Worm (Caenorhabditis elegans) whole organism, young adult: ENCODE results near the gene EEED8.14.

Source experiments
- B0019.2 ChIP-seq: fragments of 200-800 bp; sonication (Bioruptor generic); conservative IDR thresholded peaks from 2 replicates; pipeline ENCODE4 v1.3.6; 2022; ENCODE audit warnings: missing genetic modification reagents, missing genetic modification characterization, missing compliant biosample characterization
- F10E7.11 ChIP-seq: sonication (generic microtip); optimal IDR thresholded peaks from 2 replicates; lab custom pipeline; 2017; ENCODE audit warnings: mild to moderate bottlenecking, missing genetic modification characterization, moderate library complexity, missing compliant biosample characterization
- F39B2.1 ChIP-seq: fragments of 200-800 bp; sonication (Bioruptor generic); IDR thresholded peaks from 2 replicates; pipeline ENCODE4 v1.3.6; 2022; ENCODE audit warnings: missing genetic modification reagents, missing genetic modification characterization, missing compliant biosample characterization
- T26A5.8 ChIP-seq: sonication (generic microtip); optimal IDR thresholded peaks from 2 replicates; lab custom pipeline; 2016; ENCODE audit warnings: missing genetic modification characterization, missing compliant biosample characterization
- Y53G8AR.9 ChIP-seq: fragments of 200-800 bp; sonication (Bioruptor generic); conservative IDR thresholded peaks from 2 replicates; pipeline ENCODE4 v1.3.6; 2022; ENCODE audit warnings: missing genetic modification reagents, missing genetic modification characterization, missing compliant biosample characterization
- ama-1 ChIP-seq, 3 experiments: fragments of 150-350 bp in 1 of 3; sonication (generic microtip) in 2 of 3; optimal IDR thresholded peaks; 2 replicates each; lab custom pipeline; 2014 to 2018; ENCODE audit warnings: missing biosample characterization in 2 of 3, missing genetic modification characterization in 2 of 3, missing genetic modification reagents in 2 of 3
- aptf-2 ChIP-seq: fragments of 200-800 bp; sonication (Bioruptor generic); conservative IDR thresholded peaks from 2 replicates; pipeline ENCODE4 v1.3.6; 2022; ENCODE audit warnings: missing genetic modification reagents, missing genetic modification characterization, missing compliant biosample characterization
- aptf-3 ChIP-seq: fragments of 200-800 bp; sonication (Bioruptor generic); IDR thresholded peaks from 2 replicates; pipeline ENCODE4 v1.3.6; 2022; ENCODE audit warnings: missing genetic modification characterization, missing compliant biosample characterization
- bed-1 ChIP-seq: fragments of 200-800 bp; sonication (Bioruptor generic); IDR thresholded peaks from 2 replicates; pipeline ENCODE4 v1.3.6; 2022; ENCODE audit warnings: missing genetic modification reagents, missing genetic modification characterization, missing compliant biosample characterization
- cebp-1 ChIP-seq, 2 experiments: fragments of 200-800 bp in 1 of 2; sonication (Bioruptor generic) in 1 of 2; sonication (generic microtip) in 1 of 2; IDR thresholded peaks in 1 of 2; optimal IDR thresholded peaks in 1 of 2; 2 replicates each; pipeline versions ENCODE4 v1.3.6 to Lab custom; 2017 to 2022; ENCODE audit warnings: missing compliant biosample characterization in 2 of 2, missing genetic modification characterization in 2 of 2, mild to moderate bottlenecking in 1 of 2, missing genetic modification reagents in 1 of 2, moderate library complexity in 1 of 2
- ceh-58 ChIP-seq: fragments of 200-800 bp; sonication (Bioruptor generic); IDR thresholded peaks from 2 replicates; pipeline ENCODE4 v1.3.6; 2022; ENCODE audit warnings: missing genetic modification characterization, missing compliant biosample characterization
- ceh-91 ChIP-seq: fragments of 200-800 bp; sonication (Bioruptor generic); IDR thresholded peaks from 2 replicates; pipeline ENCODE4 v1.3.6; 2022; ENCODE audit warnings: missing genetic modification reagents, missing genetic modification characterization, missing compliant biosample characterization
- die-1 ChIP-seq: sonication (generic microtip); optimal IDR thresholded peaks from 2 replicates; lab custom pipeline; 2016; ENCODE audit warnings: missing genotype, mild to moderate bottlenecking, missing genetic modification characterization, missing compliant biosample characterization
- dox-1 ChIP-seq: fragments of 200-800 bp; sonication (Bioruptor generic); IDR thresholded peaks from 2 replicates; pipeline ENCODE4 v1.3.6; 2022; ENCODE audit warnings: missing genetic modification reagents, missing genetic modification characterization, missing compliant biosample characterization
- efl-1 ChIP-seq: fragments of 150-350 bp; optimal IDR thresholded peaks from 2 replicates; lab custom pipeline; 2014; ENCODE audit warnings: missing biosample characterization, missing genetic modification reagents, missing genetic modification characterization
- ets-4 ChIP-seq: fragments of 200-800 bp; sonication (Bioruptor generic); optimal IDR thresholded peaks from 2 replicates; lab custom pipeline; 2018; ENCODE audit warnings: mild to moderate bottlenecking, missing genetic modification characterization, missing compliant biosample characterization
- hlh-12 ChIP-seq: sonication (generic microtip); optimal IDR thresholded peaks from 2 replicates; lab custom pipeline; 2016; ENCODE audit warnings: missing genetic modification characterization, missing compliant biosample characterization
- hrde-1 ChIP-seq: sonication (generic microtip); optimal IDR thresholded peaks from 2 replicates; lab custom pipeline; 2016; ENCODE audit warnings: missing genetic modification characterization, mild to moderate bottlenecking, missing compliant biosample characterization, moderate library complexity, missing genotype, missing genetic modification reagents, borderline replicate concordance
- let-526 ChIP-seq: fragments of 200-800 bp; sonication (Bioruptor generic); IDR thresholded peaks from 2 replicates; pipeline ENCODE4 v1.3.6; 2022; ENCODE audit warnings: missing genetic modification reagents, missing genetic modification characterization, missing compliant biosample characterization
- lin-40 ChIP-seq: sonication (generic microtip); optimal IDR thresholded peaks from 2 replicates; lab custom pipeline; 2016; ENCODE audit warnings: missing genetic modification characterization, mild to moderate bottlenecking, missing compliant biosample characterization, missing genotype, missing genetic modification reagents
- lsy-27 ChIP-seq: sonication (generic microtip); optimal IDR thresholded peaks from 2 replicates; lab custom pipeline; 2017; ENCODE audit warnings: missing genetic modification characterization, mild to moderate bottlenecking, missing compliant biosample characterization, antibody characterized with exemption, missing genotype, borderline replicate concordance; ENCODE audit not compliant: insufficient read depth
- madf-8 ChIP-seq: fragments of 200-800 bp; sonication (Bioruptor generic); conservative IDR thresholded peaks from 2 replicates; pipeline ENCODE4 v1.3.6; 2022; ENCODE audit warnings: missing genetic modification reagents, missing genetic modification characterization, missing compliant biosample characterization
- mel-28 ChIP-seq: sonication (generic microtip); optimal IDR thresholded peaks from 2 replicates; lab custom pipeline; 2016; ENCODE audit warnings: borderline replicate concordance, mild to moderate bottlenecking, missing genetic modification characterization, missing compliant biosample characterization
- mes-4 ChIP-seq: sonication (generic microtip); optimal IDR thresholded peaks from 2 replicates; lab custom pipeline; 2016; ENCODE audit warnings: missing genotype, missing genetic modification characterization, missing compliant biosample characterization
- nfya-1 ChIP-seq: sonication (generic microtip); optimal IDR thresholded peaks from 2 replicates; lab custom pipeline; 2017; ENCODE audit warnings: antibody characterized with exemption, missing compliant biosample characterization, missing genetic modification characterization, borderline replicate concordance; ENCODE audit not compliant: insufficient read depth
- nhr-27 ChIP-seq: fragments of 200-800 bp; sonication (Bioruptor generic); optimal IDR thresholded peaks from 2 replicates; lab custom pipeline; 2018; ENCODE audit warnings: mild to moderate bottlenecking, missing genetic modification characterization, moderate library complexity, missing compliant biosample characterization
- nhr-90 ChIP-seq: sonication (generic microtip); optimal IDR thresholded peaks from 2 replicates; lab custom pipeline; 2016; ENCODE audit warnings: missing genotype, mild to moderate bottlenecking, missing genetic modification characterization, missing compliant biosample characterization
- pha-4 ChIP-seq: fragments of 150-350 bp; sonication (generic microtip); optimal IDR thresholded peaks from 2 replicates; lab custom pipeline; 2014; ENCODE audit warnings: missing biosample characterization, missing genetic modification reagents, missing genetic modification characterization
- rpc-1 ChIP-seq, 2 experiments: fragments of 150-350 bp in 1 of 2; sonication (generic microtip) in 1 of 2; optimal IDR thresholded peaks; 2 replicates each; lab custom pipeline; 2014 to 2018; ENCODE audit warnings: missing biosample characterization in 1 of 2, missing genetic modification characterization in 1 of 2, missing genetic modification reagents in 1 of 2, missing genotype in 1 of 2
- snpc-1.1 ChIP-seq: sonication (generic microtip); optimal IDR thresholded peaks from 2 replicates; lab custom pipeline; 2017; ENCODE audit warnings: missing genetic modification characterization, mild to moderate bottlenecking, missing compliant biosample characterization, antibody characterized with exemption, moderate library complexity, missing genotype, missing genetic modification reagents; ENCODE audit not compliant: insufficient read depth
- tbp1 ChIP-seq: fragments of 200-800 bp; sonication (Bioruptor generic); optimal IDR thresholded peaks from 2 replicates; lab custom pipeline; 2018; ENCODE audit warnings: mild to moderate bottlenecking, missing genetic modification characterization, missing compliant biosample characterization
- zim-3 ChIP-seq: sonication (generic microtip); optimal IDR thresholded peaks from 2 replicates; lab custom pipeline; 2017; ENCODE audit warnings: mild to moderate bottlenecking, missing genetic modification characterization, moderate library complexity, missing compliant biosample characterization
- ztf-22 ChIP-seq: fragments of 200-800 bp; sonication (Bioruptor generic); optimal IDR thresholded peaks from 2 replicates; lab custom pipeline; 2018; ENCODE audit warnings: mild to moderate bottlenecking, missing genetic modification characterization, moderate library complexity, missing compliant biosample characterization

EEED8.14 gene

ce11 chrII:5377467-5378238 lies 36.2 kb downstream of the EEED8.14 start, which contains the start of gene prdx-2 (continued):
- TF ChIP-seq F10E7.11 (tag; lab: Kevin White, UChicago) (no peak), lin-40 (tag; lab: Kevin White, UChicago) (no peak), ama-1 (optimal IDR thresholded peaks at IDR 0.05; lab: Kevin White, UChicago) (no peak), ama-1 (GFP tag; optimal IDR thresholded peaks at IDR 0.05; lab: Kevin White, UChicago) (no peak), mel-28 (no peak), nhr-90 (no peak), nfya-1 (tag; lab: Kevin White, UChicago) (no peak), Y53G8AR.9 (GFP tag; lab: Robert Waterston, UW) (no peak), B0019.2 (GFP tag; lab: Robert Waterston, UW) (peak; percentile 73), mes-4 (tag; lab: Kevin White, UChicago) (no peak), pha-4 (tag; lab: Kevin White, UChicago) (no peak), hlh-12 (tag; lab: Kevin White, UChicago) (no peak), efl-1 (GFP tag; lab: Kevin White, UChicago) (peak; percentile 87), aptf-3 (GFP tag; lab: Robert Waterston, UW) (no peak), bed-1 (GFP tag; lab: Robert Waterston, UW) (no peak), nhr-27 (tag; lab: Kevin White, UChicago) (no peak), zim-3 (no peak), ceh-58 (GFP tag; lab: Robert Waterston, UW) (no peak), madf-8 (GFP tag; lab: Robert Waterston, UW) (peak; percentile 89), lsy-27 (tag; lab: Kevin White, UChicago) (no peak), T26A5.8 (tag; lab: Kevin White, UChicago) (no peak), dox-1 (GFP tag; lab: Robert Waterston, UW) (peak; percentile 82), let-526 (GFP tag; lab: Robert Waterston, UW) (no peak), aptf-2 (GFP tag; lab: Robert Waterston, UW) (peak; percentile 37; the same call in 1 of the 2 replicates), tbp1 (GFP tag; lab: Kevin White, UChicago) (peak; percentile 59), snpc-1.1 (tag; lab: Kevin White, UChicago) (no peak), rpc-1 (optimal IDR thresholded peaks at IDR 0.05; lab: Kevin White, UChicago) (no peak), rpc-1 (tag; optimal IDR thresholded peaks at IDR 0.05; lab: Kevin White, UChicago) (no peak), ceh-91 (GFP tag; lab: Robert Waterston, UW) (peak; percentile 94), ztf-22 (GFP tag; lab: Kevin White, UChicago) (no peak), cebp-1 (GFP tag; IDR thresholded peaks at IDR 0.05; lab: Robert Waterston, UW) (no peak), cebp-1 (tag; optimal IDR thresholded peaks at IDR 0.05; lab: Kevin White, UChicago) (no peak), F39B2.1 (no peak)

ce11 chrII:5374967-5375366 lies 38.9 kb downstream of the EEED8.14 start, which contains the start of gene algn-2:
TSS of gene algn-2 (plus strand) at chrII:5375267.
- TF ChIP-seq ets-4 (GFP tag; lab: Kevin White, UChicago) = no peak
- no peak for TF ChIP-seq die-1 (tag; lab: Kevin White, UChicago)
- TF ChIP-seq hrde-1 (tag; lab: Kevin White, UChicago) = no peak
